Worm (Caenorhabditis elegans) whole organism, dauer: ENCODE results near the gene Y43F8B.9.

ENCODE experiments used
- unc-62 ChIP-seq: sonication (generic microtip); optimal IDR thresholded peaks from 2 replicates; lab custom pipeline; 2017; ENCODE audit warnings: missing biosample characterization, missing genetic modification reagents, missing genetic modification characterization

Gene Y43F8B.9

DNA sequence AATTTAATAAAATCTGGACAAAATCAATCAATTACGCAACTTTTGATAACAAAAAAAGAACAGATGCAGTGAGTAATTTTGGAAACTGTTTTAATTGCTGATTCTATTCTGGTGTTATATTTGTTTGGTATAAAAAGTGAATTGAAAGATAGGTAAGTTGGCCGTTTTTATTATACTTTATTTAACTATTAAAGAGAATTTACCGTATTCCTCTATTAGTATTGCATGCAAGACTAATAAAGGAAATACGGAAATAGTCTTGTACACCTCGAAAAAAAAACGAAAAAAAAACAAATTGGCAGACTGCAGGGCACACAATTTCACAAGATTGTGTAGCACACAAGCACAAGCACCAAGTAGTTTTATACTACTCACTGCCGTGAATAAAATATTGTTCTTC, 15.3 kb upstream of the Y43F8B.9 start, which contains the start of gene Y43F8B.25:
Y43F8B.25 (plus strand) TSS at position 301 of the 400 bp plus-strand sequence.
- TF ChIP-seq unc-62 (GFP tag; lab: Kevin White, UChicago): no peak

DNA sequence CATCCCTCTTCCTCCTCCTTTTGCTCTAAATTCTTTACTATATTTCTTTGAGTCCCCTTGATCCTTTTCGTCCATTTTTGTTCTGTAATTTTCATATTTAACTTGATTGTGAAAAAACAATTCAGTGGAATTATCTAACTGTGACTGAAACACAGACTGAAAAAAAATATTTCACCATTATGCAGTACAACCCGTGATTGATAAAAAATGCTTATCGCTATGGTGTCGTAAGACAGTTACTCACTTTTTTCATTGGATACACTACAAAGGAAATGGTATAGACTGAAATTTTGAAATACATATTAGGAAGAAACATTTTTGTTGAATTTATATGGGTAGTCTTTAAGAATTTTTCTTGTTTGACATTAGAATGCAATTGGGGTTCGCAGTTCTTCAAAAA, 10.4 kb upstream of the Y43F8B.9 start, which contains the start of gene Y43F8B.23:
Y43F8B.23 (minus strand) TSS at position 75 of the 400 bp plus-strand sequence.
- TF ChIP-seq unc-62 (GFP tag; lab: Kevin White, UChicago): no peak

DNA sequence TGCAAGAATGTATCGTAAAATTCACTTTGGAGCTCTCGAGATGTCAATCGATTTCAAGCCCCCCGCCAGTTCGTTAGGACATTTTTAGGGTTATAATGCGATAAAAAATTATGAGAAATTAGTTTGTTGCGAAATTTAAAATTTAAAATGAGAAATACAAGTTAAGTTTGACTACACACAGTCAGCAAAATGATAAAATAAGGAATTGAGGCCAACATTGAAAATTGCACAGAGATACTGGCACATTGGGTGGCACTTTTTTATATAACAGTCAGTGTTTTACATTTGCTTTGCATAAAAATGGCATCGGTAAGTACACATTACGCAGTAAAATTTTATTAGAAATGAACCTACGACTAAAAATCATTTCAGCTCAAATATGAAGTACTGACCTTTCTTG, 9.9 kb upstream of the Y43F8B.9 start, which contains the start of gene Y43F8B.12:
Y43F8B.12 (plus strand) TSS at position 301 of the 400 bp plus-strand sequence.
- no peak for TF ChIP-seq unc-62 (GFP tag; lab: Kevin White, UChicago)

DNA sequence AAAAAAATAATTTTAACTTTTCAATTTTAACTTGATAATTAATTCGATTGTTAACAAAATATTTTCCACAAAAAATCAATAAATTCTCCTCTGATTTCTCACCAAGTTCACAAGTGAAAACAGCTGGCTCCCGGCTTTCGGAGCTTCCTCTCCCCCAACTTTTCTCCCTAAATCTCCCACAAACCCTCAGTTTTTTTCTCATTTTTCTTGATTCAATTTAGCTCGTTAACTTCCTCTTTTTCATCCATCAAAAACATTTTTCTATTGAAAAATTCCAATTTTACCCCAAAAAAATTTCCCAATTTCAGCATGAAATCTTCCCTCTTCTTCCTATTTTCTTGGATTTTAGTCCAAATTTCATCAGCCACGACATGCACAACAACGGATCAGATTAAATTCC, 7.6 kb upstream of the Y43F8B.9 start, which contains the start of gene Y43F8B.11:
Y43F8B.11 (plus strand) TSS at position 301 of the 400 bp plus-strand sequence.
- no peak for TF ChIP-seq unc-62 (GFP tag; lab: Kevin White, UChicago)

DNA sequence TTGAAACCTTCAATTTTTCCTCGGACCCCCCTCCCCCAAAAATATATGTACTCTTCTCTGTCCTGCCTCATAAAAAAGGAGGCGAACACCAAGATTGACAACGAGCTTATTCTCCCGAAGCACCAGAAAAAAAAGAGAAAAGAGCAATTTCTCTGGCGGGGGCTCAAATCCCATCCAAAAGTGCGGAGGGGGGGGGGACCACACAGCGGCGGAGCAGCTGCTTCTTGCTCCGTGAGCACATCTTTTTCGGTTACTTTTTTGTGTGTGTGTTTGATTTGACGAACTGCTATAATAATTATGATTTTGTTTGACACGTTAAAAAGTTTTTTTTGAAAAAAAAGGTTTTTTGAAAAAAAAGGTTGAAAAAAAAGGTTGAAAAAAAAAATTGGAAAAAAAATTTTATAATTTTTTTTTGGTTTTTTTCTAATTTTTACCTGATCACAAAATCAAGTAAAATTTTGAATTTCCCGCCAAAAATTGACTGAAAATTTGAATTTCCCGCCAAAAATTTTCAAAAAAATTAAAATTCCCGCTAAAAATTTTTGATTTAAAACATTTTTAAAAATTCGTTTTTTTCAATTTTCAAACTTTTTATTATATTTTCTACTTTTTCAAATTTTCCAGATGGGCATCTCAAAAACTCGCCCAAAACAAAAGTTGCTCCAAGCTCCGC, 4.0 kb upstream of the Y43F8B.9 start, which contains the start of gene Y43F8B.10:
Y43F8B.10 (plus strand) TSS at position 623 of the 673 bp plus-strand sequence.
- TF ChIP-seq unc-62 (GFP tag; lab: Kevin White, UChicago): no peak

DNA sequence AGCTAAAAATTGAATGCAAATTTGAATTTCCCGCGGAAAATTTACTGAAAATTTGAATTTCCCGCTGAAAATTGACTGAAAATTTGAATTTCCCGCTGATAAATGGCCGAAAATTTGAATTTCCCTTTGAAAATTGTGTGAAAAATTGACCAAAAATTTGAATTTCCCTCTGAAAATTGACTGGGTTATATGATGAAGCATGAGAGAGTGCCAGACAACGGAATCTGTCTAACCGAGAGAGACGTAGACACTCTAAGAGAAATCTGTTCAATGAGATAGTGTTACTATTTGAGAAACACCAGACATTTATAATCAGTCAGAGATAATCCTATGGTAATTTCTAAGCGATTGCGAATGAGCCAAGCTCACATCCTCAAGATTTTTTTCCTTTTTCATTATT, 650 bp upstream of the Y43F8B.9 start:
- no peak for TF ChIP-seq unc-62 (GFP tag; lab: Kevin White, UChicago)

DNA sequence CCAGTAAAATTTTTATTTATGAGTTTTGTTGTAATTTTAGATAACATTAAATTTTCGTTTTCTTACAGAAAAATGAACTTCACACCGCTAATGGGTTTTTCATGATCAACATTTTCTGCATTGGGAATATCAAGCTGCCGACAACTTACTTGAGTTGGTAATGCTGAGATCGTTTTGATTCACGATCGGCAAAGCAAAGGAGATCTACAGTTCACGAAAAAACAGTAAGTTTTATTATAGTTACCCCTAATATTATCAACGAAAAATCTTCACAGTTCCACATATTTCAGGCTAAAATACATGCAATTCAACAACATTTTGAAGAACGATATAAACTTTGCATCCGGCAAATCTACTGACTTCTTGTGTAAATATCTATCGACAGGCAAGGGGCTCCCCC, 4.6 kb downstream of the Y43F8B.9 start, which contains the start of gene Y43F8B.22:
Y43F8B.22 (plus strand) TSS at position 301 of the 400 bp plus-strand sequence.
- no peak for TF ChIP-seq unc-62 (GFP tag; lab: Kevin White, UChicago)

DNA sequence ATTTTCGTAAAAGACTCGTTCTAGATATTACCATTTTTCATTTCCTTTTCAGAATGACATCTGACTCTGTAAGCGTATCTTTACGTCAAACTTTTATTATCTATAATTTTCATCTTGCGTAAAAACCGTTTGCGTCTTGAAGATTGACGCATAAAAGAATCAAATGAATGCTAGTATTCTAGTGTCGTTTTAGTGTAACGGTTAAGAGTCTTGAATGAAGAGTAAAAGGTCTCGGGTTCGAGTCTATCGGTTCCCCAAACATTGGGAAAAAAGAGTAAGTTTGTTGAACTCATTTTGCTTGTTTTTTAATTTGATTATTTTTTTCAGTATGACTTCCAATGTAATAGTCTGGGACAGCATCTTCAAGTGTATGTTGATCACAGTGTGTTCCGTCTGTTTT, 6.6 kb downstream of the Y43F8B.9 start, which contains the start of gene Y43F8B.17:
Y43F8B.17 (plus strand) TSS at position 215 of the 400 bp plus-strand sequence.
- no peak for TF ChIP-seq unc-62 (GFP tag; lab: Kevin White, UChicago)

DNA sequence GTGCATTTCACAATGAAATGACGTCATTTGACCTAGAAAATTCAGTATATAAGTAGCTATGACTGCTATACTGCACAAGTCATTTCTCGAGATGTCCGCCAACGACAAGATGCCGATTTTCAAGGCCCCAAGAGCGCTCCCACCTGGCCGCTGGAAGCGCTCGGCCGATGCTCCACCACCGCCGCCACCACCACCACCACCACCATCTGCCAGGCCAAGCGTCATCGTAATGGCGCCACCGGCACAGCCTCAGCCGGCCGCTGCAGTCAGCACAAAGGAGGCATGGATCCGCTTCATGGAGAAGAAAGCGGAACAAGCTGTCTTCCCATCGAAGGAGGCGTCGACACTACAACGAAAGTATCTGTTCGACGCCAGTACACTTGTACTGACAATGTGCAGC, 7.3 kb downstream of the Y43F8B.9 start, which contains the start of gene Y43F8B.28:
Y43F8B.28 (plus strand) TSS at position 59 of the 400 bp plus-strand sequence.
- TF ChIP-seq unc-62 (GFP tag; lab: Kevin White, UChicago): no peak

DNA sequence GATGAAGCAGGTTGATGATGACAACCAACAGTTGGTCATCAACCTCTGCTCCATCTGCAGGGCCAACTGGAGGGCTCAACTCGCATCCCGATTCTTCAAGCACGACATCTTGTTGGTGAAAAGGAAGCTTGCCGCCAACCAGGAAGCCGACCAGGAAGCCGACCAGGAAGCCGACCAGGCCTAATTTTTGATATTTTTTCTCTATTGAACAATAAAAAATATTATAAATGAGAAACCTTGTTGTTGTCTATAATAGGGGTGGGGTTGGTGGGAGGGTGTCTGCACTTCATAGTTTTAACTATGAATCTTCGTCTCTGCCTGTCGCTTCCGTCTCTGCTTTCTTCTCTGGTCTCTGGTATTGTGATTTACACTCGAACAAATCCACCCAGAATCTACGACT, 7.7 kb downstream of the Y43F8B.9 start, which contains the start of gene Y43F8B.18:
Y43F8B.18 (plus strand) TSS at position 301 of the 400 bp plus-strand sequence.
- TF ChIP-seq unc-62 (GFP tag; lab: Kevin White, UChicago): no peak

DNA sequence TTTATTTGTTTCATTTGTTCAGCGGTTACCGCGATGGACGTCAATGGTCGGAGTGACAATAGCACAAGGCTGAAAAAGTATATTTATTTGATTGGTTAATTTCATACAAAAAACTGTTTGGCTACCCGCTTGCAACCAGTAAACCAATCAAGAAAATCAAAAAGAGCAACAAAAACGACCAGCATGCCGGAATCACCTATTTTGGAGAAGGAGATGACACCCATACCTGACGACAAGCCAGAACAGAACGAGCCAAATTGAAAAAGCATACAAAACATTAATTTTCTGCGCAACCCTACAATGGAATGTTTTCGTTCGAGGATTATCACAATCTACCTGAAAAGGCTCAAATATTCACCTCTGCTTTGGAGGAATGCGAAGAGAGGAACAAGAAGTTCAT, 12.5 kb downstream of the Y43F8B.9 start, which contains the start of gene Y43F8B.7:
Y43F8B.7 (plus strand) TSS at position 301 of the 400 bp plus-strand sequence.
- TF ChIP-seq unc-62 (GFP tag; lab: Kevin White, UChicago): no peak

DNA sequence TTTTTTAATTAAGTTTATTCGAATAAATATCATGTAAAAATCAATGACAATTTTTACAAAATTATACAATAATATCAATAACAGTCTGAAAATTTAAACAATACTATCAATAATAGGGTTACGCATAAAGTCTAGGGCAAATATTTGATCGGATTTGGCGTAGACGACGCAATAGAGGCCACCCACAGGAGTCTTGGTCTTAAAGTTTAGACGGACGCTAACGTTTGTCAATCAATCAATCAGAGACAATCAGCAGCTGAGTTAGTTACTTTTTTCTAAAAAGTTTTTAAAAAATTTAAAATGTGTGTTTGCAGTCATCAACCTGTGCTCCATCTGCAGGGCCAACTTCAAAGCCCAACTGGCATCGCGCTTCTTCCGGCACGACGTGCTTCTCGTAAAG, 13.3 kb downstream of the Y43F8B.9 start, which contains the start of gene Y43F8B.29:
Y43F8B.29 (plus strand) TSS at position 301 of the 400 bp plus-strand sequence.
- TF ChIP-seq unc-62 (GFP tag; lab: Kevin White, UChicago): no peak

DNA sequence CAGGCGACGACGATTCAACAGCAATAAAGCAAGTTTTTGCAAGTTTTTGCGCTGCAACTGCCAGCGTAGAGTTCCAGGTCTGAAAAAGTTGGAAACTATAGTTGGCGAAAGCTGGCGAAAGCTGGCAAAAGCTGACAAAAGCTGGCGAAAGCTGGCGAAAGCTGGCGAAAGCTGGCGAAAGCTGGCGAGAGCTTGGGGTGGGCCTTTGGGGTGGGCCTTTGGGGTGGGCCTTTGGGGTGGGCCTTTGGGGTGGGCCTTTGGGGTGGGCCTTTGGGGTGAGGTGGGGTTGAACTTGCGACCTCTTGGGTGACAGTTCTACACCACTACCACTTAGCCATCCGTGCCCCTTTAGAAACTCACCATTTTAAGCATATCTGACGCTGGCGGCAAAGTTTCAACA, 17.2 kb downstream of the Y43F8B.9 start:
- no peak for TF ChIP-seq unc-62 (GFP tag; lab: Kevin White, UChicago)

DNA sequence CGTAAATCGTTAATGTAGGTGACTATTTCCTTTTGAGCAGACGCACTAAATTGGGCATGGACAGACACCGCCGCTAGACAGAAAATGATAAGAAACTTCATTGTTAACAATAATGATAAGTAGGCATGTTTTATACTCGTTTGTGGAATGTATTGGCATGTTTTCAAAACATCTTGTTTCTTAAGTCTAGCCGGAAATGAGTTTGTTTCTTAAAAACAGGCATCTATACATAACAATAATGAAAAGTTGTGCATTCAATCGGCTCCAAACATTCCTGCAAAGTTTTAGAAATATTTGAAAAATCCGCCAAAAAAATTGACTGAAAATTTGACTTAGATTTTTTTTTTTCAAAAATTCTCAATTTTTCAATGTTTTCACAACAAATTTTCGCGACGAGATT, 17.6 kb downstream of the Y43F8B.9 start, which contains the start of gene scl-21:
scl-21 (minus strand) TSS at position 101 of the 400 bp plus-strand sequence.
- no peak for TF ChIP-seq unc-62 (GFP tag; lab: Kevin White, UChicago)

DNA sequence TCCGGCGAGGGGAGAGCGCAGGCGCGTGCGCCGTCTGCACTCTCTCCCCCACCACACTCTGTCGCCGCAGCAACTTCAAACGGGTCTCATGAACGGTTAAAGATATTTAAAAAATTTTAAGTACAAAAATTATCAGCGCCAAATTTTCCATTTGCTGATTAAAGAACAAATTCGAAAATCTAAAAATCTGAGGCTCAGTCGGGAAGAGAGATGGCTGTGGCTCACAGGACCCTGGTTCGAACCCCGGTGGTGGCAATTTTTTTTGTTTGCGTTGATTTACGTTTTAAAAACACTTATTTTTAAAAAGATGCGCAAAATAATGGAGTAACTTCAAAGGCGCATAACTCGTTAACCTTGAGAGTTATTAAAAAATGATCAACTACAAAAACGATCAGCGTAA, 19.1 kb downstream of the Y43F8B.9 start:
- no peak for TF ChIP-seq unc-62 (GFP tag; lab: Kevin White, UChicago)

DNA sequence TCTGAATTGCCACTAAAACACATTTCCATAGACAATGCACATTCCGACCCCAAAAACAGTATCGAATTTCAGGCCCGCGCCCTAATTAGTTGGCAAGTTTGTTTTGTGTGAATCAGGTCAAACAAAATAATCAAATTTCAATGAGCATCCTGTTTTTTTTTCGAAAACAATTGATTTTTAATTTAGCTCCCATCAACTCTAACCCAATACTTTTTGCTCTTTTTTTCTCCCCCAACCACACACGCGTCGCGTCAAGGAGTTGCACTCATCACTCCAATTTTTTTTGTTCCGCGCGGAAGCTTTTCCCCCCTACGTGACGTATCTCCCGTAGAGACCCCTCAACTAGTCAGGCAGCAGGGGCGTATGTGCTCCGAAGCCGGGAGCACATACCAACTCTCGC, 23.4 kb downstream of the Y43F8B.9 start:
- TF ChIP-seq unc-62 (GFP tag; lab: Kevin White, UChicago): no peak
